Fruit fly (Drosophila melanogaster) whole organism, embryonic: Measurements from ENCODE around the gene CG3529.

ENCODE experiments used
- CG12236 ChIP-seq: fragments of 200-800 bp; sonication (Bioruptor generic); optimal IDR thresholded peaks from 2 replicates; lab custom pipeline; 2016; ENCODE audit warnings: missing biosample characterization, missing genetic modification characterization
- CG12391 ChIP-seq: fragments of 200-800 bp; sonication (Bioruptor generic); optimal IDR thresholded peaks from 3 replicates; lab custom pipeline; 2018; ENCODE audit warnings: missing biosample characterization, mild to moderate bottlenecking, missing genetic modification characterization, moderate library complexity
- CG12744 ChIP-seq: fragments of 200-800 bp; sonication (Bioruptor generic); optimal IDR thresholded peaks from 2 replicates; lab custom pipeline; 2016; ENCODE audit warnings: missing biosample characterization, missing genetic modification characterization
- CG12769 ChIP-seq: fragments of 200-800 bp; sonication (Bioruptor generic); optimal IDR thresholded peaks from 2 replicates; lab custom pipeline; 2019; ENCODE audit warnings: missing biosample characterization, mild to moderate bottlenecking, missing genetic modification characterization, moderate library complexity
- CG13424 ChIP-seq: fragments of 200-800 bp; sonication (Bioruptor generic); optimal IDR thresholded peaks from 2 replicates; lab custom pipeline; 2019; ENCODE audit warnings: missing biosample characterization, mild to moderate bottlenecking, missing genetic modification characterization, moderate library complexity
- CG1529 ChIP-seq: fragments of 200-800 bp; sonication (Bioruptor generic); optimal IDR thresholded peaks from 3 replicates; lab custom pipeline; 2018; ENCODE audit warnings: missing biosample characterization, missing genetic modification characterization
- CG16813 ChIP-seq: fragments of 200-800 bp; sonication (Bioruptor generic); IDR thresholded peaks from 3 replicates; pipeline ENCODE4 v1.3.6; 2022; ENCODE audit warnings: missing biosample characterization, missing genetic modification characterization; ENCODE audit not compliant: partially characterized antibody
- CG18599 ChIP-seq: fragments of 200-800 bp; sonication (Bioruptor generic); optimal IDR thresholded peaks from 3 replicates; lab custom pipeline; 2017; ENCODE audit warnings: missing biosample characterization, missing genetic modification characterization, mild to moderate bottlenecking, moderate library complexity, missing genetic modification reagents
- CG2875 ChIP-seq: fragments of 200-800 bp; sonication (Bioruptor generic); optimal IDR thresholded peaks from 2 replicates; lab custom pipeline; 2017; ENCODE audit warnings: missing biosample characterization, mild to moderate bottlenecking, missing genetic modification characterization, missing genetic modification reagents
- CG30020 ChIP-seq: fragments of 200-800 bp; optimal IDR thresholded peaks from 2 replicates; lab custom pipeline; 2019; ENCODE audit warnings: missing biosample characterization, mild to moderate bottlenecking, missing genetic modification characterization, moderate library complexity
- CG3407 ChIP-seq: fragments of 200-800 bp; sonication (Bioruptor generic); optimal IDR thresholded peaks from 2 replicates; lab custom pipeline; 2018; ENCODE audit warnings: missing biosample characterization, mild to moderate bottlenecking, missing genetic modification characterization
- CG34224 ChIP-seq: fragments of 200-800 bp; sonication (Bioruptor generic); IDR thresholded peaks from 3 replicates; pipeline ENCODE4 v1.3.6; 2022; ENCODE audit warnings: missing biosample characterization, missing genetic modification characterization; ENCODE audit not compliant: partially characterized antibody
- CG3726 ChIP-seq: fragments of 200-800 bp; sonication (Bioruptor generic); IDR thresholded peaks from 3 replicates; pipeline ENCODE4, ENCODE4 v1.3.6; 2022; ENCODE audit warnings: missing biosample characterization, missing genetic modification characterization
- CG4730 ChIP-seq: fragments of 200-800 bp; sonication (Bioruptor generic); IDR thresholded peaks from 2 replicates; pipeline ENCODE4 v1.3.6; 2022; ENCODE audit warnings: missing biosample characterization, missing genetic modification characterization
- CG4820 ChIP-seq: fragments of 200-800 bp; sonication (Bioruptor generic); optimal IDR thresholded peaks from 3 replicates; lab custom pipeline; 2016; ENCODE audit warnings: missing biosample characterization, missing genetic modification characterization
- CG4854 ChIP-seq: fragments of 200-800 bp; sonication (Bioruptor generic); optimal IDR thresholded peaks from 2 replicates; lab custom pipeline; 2016; ENCODE audit warnings: missing biosample characterization, missing genetic modification characterization, inconsistent platforms
- CG6689 ChIP-seq: fragments of 200-800 bp; sonication (Bioruptor generic); IDR thresholded peaks from 2 replicates; pipeline ENCODE4 v1.3.6; 2022; ENCODE audit warnings: missing biosample characterization, missing genetic modification characterization
- CG6813 ChIP-seq: fragments of 200-800 bp; sonication (Bioruptor generic); optimal IDR thresholded peaks from 2 replicates; lab custom pipeline; 2017; ENCODE audit warnings: missing biosample characterization, missing genetic modification characterization, mild to moderate bottlenecking, moderate library complexity, missing genetic modification reagents
- CG8388 ChIP-seq: fragments of 200-800 bp; sonication (Bioruptor generic); optimal IDR thresholded peaks from 2 replicates; lab custom pipeline; 2019; ENCODE audit warnings: missing biosample characterization, mild to moderate bottlenecking, missing genetic modification characterization, moderate library complexity
- CG8924 ChIP-seq: fragments of 200-800 bp; optimal IDR thresholded peaks from 3 replicates; lab custom pipeline; 2019; ENCODE audit warnings: missing biosample characterization, mild to moderate bottlenecking, missing genetic modification characterization, moderate library complexity
- CG9437 ChIP-seq: fragments of 200-800 bp; sonication (Bioruptor generic); optimal IDR thresholded peaks from 2 replicates; lab custom pipeline; 2018; ENCODE audit warnings: missing biosample characterization, mild to moderate bottlenecking, missing genetic modification characterization
- CG9609 ChIP-seq: fragments of 200-800 bp; sonication (Bioruptor generic); optimal IDR thresholded peaks from 3 replicates; lab custom pipeline; 2016; ENCODE audit warnings: missing biosample characterization, missing genetic modification characterization
- Chrac-16 ChIP-seq: fragments of 200-800 bp; sonication (Bioruptor generic); optimal IDR thresholded peaks from 3 replicates; lab custom pipeline; 2016; ENCODE audit warnings: missing biosample characterization, missing genetic modification characterization
- CoRest ChIP-seq: fragments of 200-800 bp; sonication (Bioruptor generic); optimal IDR thresholded peaks from 3 replicates; lab custom pipeline; 2018; ENCODE audit warnings: missing biosample characterization, mild to moderate bottlenecking, missing genetic modification characterization, moderate library complexity
- Fer3 ChIP-seq: fragments of 200-800 bp; sonication (Bioruptor generic); optimal IDR thresholded peaks from 2 replicates; lab custom pipeline; 2018; ENCODE audit warnings: missing biosample characterization, mild to moderate bottlenecking, missing genetic modification characterization, moderate library complexity
- H2.0 ChIP-seq: fragments of 200-800 bp; sonication (Bioruptor generic); IDR thresholded peaks from 2 replicates; pipeline ENCODE4 v1.3.6; 2022; ENCODE audit warnings: missing biosample characterization, missing genetic modification characterization
- Hr78 ChIP-seq, 2 experiments: fragments of 200-800 bp in 1 of 2; fragments of >200 bp in 1 of 2; sonication (Bioruptor generic) in 1 of 2; optimal IDR thresholded peaks; 2 replicates each; lab custom pipeline; 2017 to 2019; ENCODE audit warnings: missing biosample characterization in 2 of 2, missing genetic modification characterization in 2 of 2, mild to moderate bottlenecking in 1 of 2, moderate library complexity in 1 of 2
- Lim3 ChIP-seq: fragments of 200-800 bp; sonication (Bioruptor generic); IDR thresholded peaks from 2 replicates; pipeline ENCODE4 v1.3.6; 2022; ENCODE audit warnings: missing biosample characterization, missing genetic modification characterization
- Max ChIP-seq: fragments of 200-800 bp; sonication (Bioruptor generic); optimal IDR thresholded peaks from 2 replicates; lab custom pipeline; 2016; ENCODE audit warnings: missing biosample characterization, mild to moderate bottlenecking, missing genetic modification characterization
- NFAT ChIP-seq: fragments of 200-800 bp; sonication (Bioruptor generic); IDR thresholded peaks from 2 replicates; pipeline ENCODE4 v1.3.6; 2022; ENCODE audit warnings: missing biosample characterization, missing genetic modification characterization
- Nf-YA ChIP-seq: fragments of 200-800 bp; sonication (Bioruptor generic); IDR thresholded peaks from 2 replicates; pipeline ENCODE4 v1.3.6; 2022; ENCODE audit warnings: missing biosample characterization, missing genetic modification characterization
- PHDP ChIP-seq: fragments of 200-800 bp; sonication (Bioruptor generic); optimal IDR thresholded peaks from 3 replicates; lab custom pipeline; 2018; ENCODE audit warnings: missing biosample characterization, mild to moderate bottlenecking, missing genetic modification characterization, moderate library complexity
- Trl ChIP-seq, 3 experiments: fragments of >200 bp in 2 of 3; fragments of 200-800 bp in 1 of 3; sonication (Bioruptor generic) in 1 of 3; optimal IDR thresholded peaks; 2 replicates in 1 of 3; 3 replicates in 2 of 3; lab custom pipeline; 2016 to 2017; ENCODE audit warnings: missing biosample characterization in 1 of 3, missing genetic modification characterization in 1 of 3
- ap ChIP-seq: fragments of 200-800 bp; sonication (Bioruptor generic); IDR thresholded peaks from 2 replicates; pipeline ENCODE4 v1.3.6; 2022; ENCODE audit warnings: missing biosample characterization, missing genetic modification characterization
- ato ChIP-seq: fragments of 200-800 bp; sonication (Bioruptor generic); IDR thresholded peaks from 2 replicates; pipeline ENCODE4 v1.3.6; 2022; ENCODE audit warnings: missing biosample characterization, missing genetic modification characterization; ENCODE audit not compliant: partially characterized antibody
- chif ChIP-seq, 2 experiments: fragments of 200-800 bp; sonication (Bioruptor generic); optimal IDR thresholded peaks; 3 replicates each; lab custom pipeline; 2016; ENCODE audit warnings: missing biosample characterization in 2 of 2, missing genetic modification characterization in 2 of 2
- corto ChIP-seq: fragments of 200-800 bp; sonication (Bioruptor generic); optimal IDR thresholded peaks from 2 replicates; lab custom pipeline; 2016; ENCODE audit warnings: missing biosample characterization, mild to moderate bottlenecking, missing genetic modification characterization, moderate library complexity
- croc ChIP-seq: fragments of 200-800 bp; sonication (Bioruptor generic); conservative IDR thresholded peaks from 3 replicates; pipeline ENCODE4 v1.3.6; 2022; ENCODE audit warnings: missing biosample characterization, missing genetic modification characterization
- fru ChIP-seq: fragments of >200 bp; optimal IDR thresholded peaks from 2 replicates; lab custom pipeline; 2017
- ftz-f1 ChIP-seq: fragments of 200-800 bp; sonication (Bioruptor generic); optimal IDR thresholded peaks from 2 replicates; lab custom pipeline; 2016; ENCODE audit warnings: missing biosample characterization, missing genetic modification characterization
- gsb ChIP-seq: fragments of 200-800 bp; sonication (Bioruptor generic); IDR thresholded peaks from 2 replicates; pipeline ENCODE4 v1.3.6; 2022; ENCODE audit warnings: missing biosample characterization, missing genetic modification characterization
- gt ChIP-seq: fragments of 200-800 bp; sonication (Bioruptor generic); IDR thresholded peaks from 2 replicates; pipeline ENCODE4 v1.3.6; 2022; ENCODE audit warnings: missing biosample characterization, missing genetic modification characterization
- hkb ChIP-seq, 2 experiments: fragments of 200-800 bp in 1 of 2; fragments of >200 bp in 1 of 2; sonication (Bioruptor generic) in 1 of 2; IDR thresholded peaks in 1 of 2; optimal IDR thresholded peaks in 1 of 2; 2 replicates each; pipeline versions ENCODE4 v1.3.6 to Lab custom; 2017 to 2022; ENCODE audit warnings: missing biosample characterization in 1 of 2, missing genetic modification characterization in 1 of 2
- nom ChIP-seq: fragments of 200-800 bp; sonication (Bioruptor generic); optimal IDR thresholded peaks from 2 replicates; lab custom pipeline; 2017; ENCODE audit warnings: missing biosample characterization, missing genetic modification characterization, mild to moderate bottlenecking, moderate library complexity, missing genetic modification reagents
- row ChIP-seq: fragments of 200-800 bp; sonication (Bioruptor generic); IDR thresholded peaks from 3 replicates; pipeline ENCODE4 v1.3.6; 2022; ENCODE audit warnings: missing biosample characterization, missing genetic modification characterization
- seq ChIP-seq: fragments of 200-800 bp; sonication (Bioruptor generic); IDR thresholded peaks from 2 replicates; pipeline ENCODE4 v1.3.6; 2022; ENCODE audit warnings: missing biosample characterization, missing genetic modification characterization
- slou ChIP-seq: fragments of 200-800 bp; sonication (Bioruptor generic); optimal IDR thresholded peaks from 3 replicates; lab custom pipeline; 2016; ENCODE audit warnings: missing biosample characterization, missing genetic modification characterization

CG3529 gene

dm6 chr3L:9420054-9420818 is 26.4 kb upstream of the CG3529 start (continued):
- TF ChIP-seq CG30020 (tag; lab: Kevin White, UChicago) (no peak), Trl (optimal IDR thresholded peaks at IDR 0.05; lab: Kevin White, UChicago) (peak in 1 of 2 experiments; percentile 1), Trl (GFP tag; optimal IDR thresholded peaks at IDR 0.05; lab: Kevin White, UChicago) (no peak), CG8924 (tag; lab: Kevin White, UChicago) (peak; percentile 40), CG16813 (GFP tag; lab: Robert Waterston, UW) (no peak), CG4820 (GFP tag; lab: Kevin White, UChicago) (no peak), CG4730 (GFP tag; lab: Robert Waterston, UW) (no peak), fru (no peak), H2.0 (GFP tag; lab: Robert Waterston, UW) (0 out of 2 replicates have a peak, but pooled peaks have one; percentile 24), CG9437 (peak; percentile 24), corto (GFP tag; lab: Kevin White, UChicago) (peak; percentile 82), CG12744 (peak; percentile 4), Fer3 (tag; lab: Kevin White, UChicago) (peak; percentile 29), CoRest (tag; lab: Kevin White, UChicago) (peak; percentile 38), seq (GFP tag; lab: Robert Waterston, UW) (peak; percentile 58; the same call in 1 of the 2 replicates), CG2875 (peak; percentile 45), slou (GFP tag; lab: Kevin White, UChicago) (no peak), NFAT (no peak), hkb (optimal IDR thresholded peaks at IDR 0.05; lab: Kevin White, UChicago) (no peak), hkb (GFP tag; IDR thresholded peaks at IDR 0.05; lab: Robert Waterston, UW) (peak; percentile 66; the same call in 1 of the 2 replicates), CG13424 (tag; lab: Kevin White, UChicago) (peak; percentile 54), CG12391 (tag; lab: Kevin White, UChicago) (peak; percentile 52), CG12236 (GFP tag; lab: Kevin White, UChicago) (peak; percentile 12), CG6689 (GFP tag; lab: Robert Waterston, UW) (peak; percentile 65; the same call in 1 of the 2 replicates), CG8388 (peak; percentile 56), PHDP (tag; lab: Kevin White, UChicago) (peak; percentile 52), Nf-YA (GFP tag; lab: Robert Waterston, UW) (peak; percentile 43; the same call in 1 of the 2 replicates), gt (GFP tag; lab: Robert Waterston, UW) (no peak), CG3407 (GFP tag; lab: Kevin White, UChicago) (peak; percentile 14), CG1529 (GFP tag; lab: Kevin White, UChicago) (peak; percentile 2), Lim3 (GFP tag; lab: Robert Waterston, UW) (0 out of 2 replicates have a peak, but pooled peaks have one; percentile 19), ato (GFP tag; lab: Robert Waterston, UW) (no peak), Hr78 (GFP tag; optimal IDR thresholded peaks at IDR 0.05; lab: Kevin White, UChicago) (peak in 1 of 2 experiments; percentile 32), nom (GFP tag; lab: Kevin White, UChicago) (peak; percentile 90), croc (peak; percentile 20; the same call in 1 of the 3 replicates), CG4854 (GFP tag; lab: Kevin White, UChicago) (no peak), chif (GFP tag; optimal IDR thresholded peaks at IDR 0.05; lab: Kevin White, UChicago) (peak in 1 of 2 experiments; percentile 28), CG3726 (GFP tag; lab: Robert Waterston, UW) (no peak), Chrac-16 (GFP tag; lab: Kevin White, UChicago) (peak; percentile 17), ap (GFP tag; lab: Robert Waterston, UW) (peak; percentile 62), row (GFP tag; lab: Robert Waterston, UW) (peak; percentile 75), CG34224 (GFP tag; lab: Robert Waterston, UW) (no peak), CG12769 (tag; lab: Kevin White, UChicago) (no peak), gsb (GFP tag; lab: Robert Waterston, UW) (no peak), ftz-f1 (GFP tag; lab: Kevin White, UChicago) (no peak), CG9609 (GFP tag; lab: Kevin White, UChicago) (no peak), Max (no peak), CG18599 (GFP tag; lab: Kevin White, UChicago) (peak; percentile 38), CG6813 (no peak)
